Fruit fly (Drosophila melanogaster) whole organism: ENCODE measurements around the gene BG642163.

Experiments used
- CG8478 ChIP-seq: fragments of >200 bp; optimal IDR thresholded peaks from 2 replicates; lab custom pipeline; 2018; ENCODE audit warnings: inconsistent platforms
- Dll ChIP-seq: fragments of >200 bp; optimal IDR thresholded peaks from 2 replicates; lab custom pipeline; 2017
- EcR ChIP-seq, 2 experiments: fragments of >200 bp; optimal IDR thresholded peaks; 2 replicates each; lab custom pipeline; 2017; ENCODE audit warnings: missing biosample characterization in 2 of 2, missing genetic modification characterization in 2 of 2, missing genetic modification reagents in 2 of 2
- pan ChIP-seq: fragments of >200 bp; optimal IDR thresholded peaks from 2 replicates; lab custom pipeline; 2017
- psq ChIP-seq: fragments of >200 bp; optimal IDR thresholded peaks from 2 replicates; lab custom pipeline; 2017
- usp ChIP-seq: fragments of >200 bp; optimal IDR thresholded peaks from 2 replicates; lab custom pipeline; 2017; ENCODE audit warnings: missing biosample characterization, missing genetic modification characterization, mixed read lengths

dm6 chr2L:4684361-4684760, 43.3 kb downstream of the BG642163 start, which contains the start of gene Elba1:
- TF ChIP-seq psq (lab: Kevin White, UChicago): no peak
- TF ChIP-seq usp (GFP tag; lab: Kevin White, UChicago): no peak
- no peak for TF ChIP-seq pan (lab: Kevin White, UChicago)
- TF ChIP-seq CG8478: no peak
- no peak for TF ChIP-seq Dll (lab: Kevin White, UChicago)
- TF ChIP-seq EcR (GFP tag; optimal IDR thresholded peaks at IDR 0.05; lab: Kevin White, UChicago): no peak
